Fruit fly (Drosophila melanogaster) S2 (cell line): ENCODE data around the gene Polr2L.

Source experiments
- CG8478 ChIP-seq: fragments of >200 bp; optimal IDR thresholded peaks from 2 replicates; lab custom pipeline; 2018
- CTCF ChIP-seq, 2 experiments: fragments of >200 bp; optimal IDR thresholded peaks; 2 replicates each; lab custom pipeline; 2018

dm6 chr3R:24699309-24699708 is 18.0 kb upstream of the Polr2L start:
- TF ChIP-seq CTCF (optimal IDR thresholded peaks at IDR 0.05; lab: Kevin White, UChicago) (no peak), CG8478 (lab: Kevin White, UChicago) (no peak)
